Worm (Caenorhabditis elegans) whole organism, L1 larva: ENCODE measurements around the gene F15A4.5.

Experiments used
- C34B4.2 ChIP-seq: sonication (generic microtip); optimal IDR thresholded peaks from 2 replicates; lab custom pipeline; 2017; ENCODE audit warnings: mild to moderate bottlenecking, missing genetic modification characterization, missing compliant biosample characterization
- aha-1 ChIP-seq: fragments of 150-350 bp; optimal IDR thresholded peaks from 2 replicates; lab custom pipeline; 2014; ENCODE audit warnings: missing biosample characterization, missing genetic modification characterization
- blmp-1 ChIP-seq: fragments of 150-350 bp; optimal IDR thresholded peaks from 2 replicates; lab custom pipeline; 2014; ENCODE audit warnings: missing biosample characterization, missing genetic modification characterization
- ceh-90 ChIP-seq: sonication (generic microtip); optimal IDR thresholded peaks from 2 replicates; lab custom pipeline; 2016; ENCODE audit warnings: missing genetic modification characterization, missing compliant biosample characterization
- dsc-1 ChIP-seq: sonication (generic microtip); optimal IDR thresholded peaks from 2 replicates; lab custom pipeline; 2016; ENCODE audit warnings: mild to moderate bottlenecking, missing genetic modification characterization, missing compliant biosample characterization
- efl-3 ChIP-seq: fragments of 200-800 bp; sonication (Bioruptor generic); optimal IDR thresholded peaks from 2 replicates; lab custom pipeline; 2018; ENCODE audit warnings: mild to moderate bottlenecking, missing genetic modification characterization, missing compliant biosample characterization
- egl-13 ChIP-seq: sonication (generic microtip); optimal IDR thresholded peaks from 2 replicates; lab custom pipeline; 2016; ENCODE audit warnings: missing genotype, missing genetic modification reagents, missing genetic modification characterization, missing compliant biosample characterization
- ets-5 ChIP-seq: fragments of 200-800 bp; sonication (Bioruptor generic); IDR thresholded peaks from 2 replicates; pipeline ENCODE4 v1.3.6; 2022; ENCODE audit warnings: missing genetic modification characterization, missing compliant biosample characterization
- fkh-8 ChIP-seq: sonication (generic microtip); optimal IDR thresholded peaks from 2 replicates; lab custom pipeline; 2016; ENCODE audit warnings: mild to moderate bottlenecking, missing genetic modification characterization, missing compliant biosample characterization
- grh-1 ChIP-seq: fragments of 200-800 bp; sonication (Bioruptor generic); IDR thresholded peaks from 2 replicates; pipeline ENCODE4 v1.3.6; 2022; ENCODE audit warnings: missing genetic modification reagents, missing genetic modification characterization, missing compliant biosample characterization
- hlh-17 ChIP-seq: fragments of 200-800 bp; sonication (Bioruptor generic); optimal IDR thresholded peaks from 2 replicates; lab custom pipeline; 2018; ENCODE audit warnings: missing genetic modification characterization, mild to moderate bottlenecking, missing compliant biosample characterization, moderate library complexity, borderline replicate concordance
- hlh-4 ChIP-seq: sonication (generic microtip); optimal IDR thresholded peaks from 2 replicates; lab custom pipeline; 2016; ENCODE audit warnings: mild to moderate bottlenecking, missing genetic modification characterization, missing compliant biosample characterization
- hpl-2 ChIP-seq: fragments of 150-350 bp; optimal IDR thresholded peaks from 2 replicates; lab custom pipeline; 2014; ENCODE audit warnings: missing biosample characterization, missing genetic modification reagents, missing genetic modification characterization
- isw-1 ChIP-seq: fragments of 200-800 bp; sonication (Bioruptor generic); IDR thresholded peaks from 2 replicates; pipeline ENCODE4 v1.3.6; 2022; ENCODE audit warnings: missing genetic modification characterization, missing compliant biosample characterization
- lin-14 ChIP-seq: fragments of 200-800 bp; sonication (Bioruptor generic); optimal IDR thresholded peaks from 2 replicates; lab custom pipeline; 2018; ENCODE audit warnings: mild to moderate bottlenecking, missing genetic modification characterization, moderate library complexity, missing compliant biosample characterization
- lir-3 ChIP-seq: sonication (generic microtip); optimal IDR thresholded peaks from 2 replicates; lab custom pipeline; 2016; ENCODE audit warnings: mild to moderate bottlenecking, missing genetic modification characterization, moderate library complexity, missing compliant biosample characterization; ENCODE audit not compliant: poor library complexity
- mab-9 ChIP-seq: fragments of 200-800 bp; sonication (Bioruptor generic); IDR thresholded peaks from 2 replicates; pipeline ENCODE4 v1.3.6; 2022; ENCODE audit warnings: missing genetic modification reagents, missing genetic modification characterization, missing compliant biosample characterization
- mep-1 ChIP-seq: fragments of 150-350 bp; optimal IDR thresholded peaks from 2 replicates; lab custom pipeline; 2014; ENCODE audit warnings: missing biosample characterization, missing genetic modification characterization
- nhr-11 ChIP-seq: fragments of 150-350 bp; optimal IDR thresholded peaks from 2 replicates; lab custom pipeline; 2014; ENCODE audit warnings: missing biosample characterization, missing genetic modification characterization
- nhr-12 ChIP-seq: sonication (generic microtip); optimal IDR thresholded peaks from 2 replicates; lab custom pipeline; 2017; ENCODE audit warnings: missing biosample characterization, missing genetic modification characterization
- nhr-47 ChIP-seq: sonication (generic microtip); optimal IDR thresholded peaks from 2 replicates; lab custom pipeline; 2016; ENCODE audit warnings: mild to moderate bottlenecking, missing genetic modification characterization, moderate library complexity, missing compliant biosample characterization
- nhr-76 ChIP-seq: sonication (generic microtip); optimal IDR thresholded peaks from 2 replicates; lab custom pipeline; 2017; ENCODE audit warnings: missing biosample characterization, missing genetic modification characterization
- nhr-77 ChIP-seq: fragments of 150-350 bp; optimal IDR thresholded peaks from 2 replicates; lab custom pipeline; 2014; ENCODE audit warnings: missing biosample characterization, missing genetic modification characterization
- nhr-85 ChIP-seq: sonication (generic microtip); peaks from one replicate; lab custom pipeline; 2016; ENCODE audit warnings: missing genetic modification characterization, inconsistent platforms, missing compliant biosample characterization
- pax-3 ChIP-seq: fragments of 200-800 bp; sonication (Bioruptor generic); optimal IDR thresholded peaks from 2 replicates; lab custom pipeline; 2018; ENCODE audit warnings: mild to moderate bottlenecking, missing genetic modification characterization, moderate library complexity, missing compliant biosample characterization
- rnt-1 ChIP-seq: sonication (generic microtip); optimal IDR thresholded peaks from 2 replicates; lab custom pipeline; 2016; ENCODE audit warnings: mild to moderate bottlenecking, missing genetic modification characterization, moderate library complexity, missing compliant biosample characterization
- snpc-4 ChIP-seq: fragments of 150-350 bp; optimal IDR thresholded peaks from 2 replicates; lab custom pipeline; 2014; ENCODE audit warnings: missing biosample characterization, missing genetic modification characterization
- sox-4 ChIP-seq: sonication (generic microtip); optimal IDR thresholded peaks from 2 replicates; lab custom pipeline; 2016; ENCODE audit warnings: missing genetic modification characterization, missing compliant biosample characterization
- sptf-1 ChIP-seq: fragments of 150-350 bp; optimal IDR thresholded peaks from 2 replicates; lab custom pipeline; 2014; ENCODE audit warnings: missing biosample characterization, missing genetic modification characterization
- swsn-7 ChIP-seq: sonication (generic microtip); optimal IDR thresholded peaks from 2 replicates; lab custom pipeline; 2016; ENCODE audit warnings: missing genetic modification characterization, missing compliant biosample characterization
- tbx-2 ChIP-seq: sonication (generic microtip); optimal IDR thresholded peaks from 2 replicates; lab custom pipeline; 2016; ENCODE audit warnings: missing genetic modification characterization, missing compliant biosample characterization
- unc-130 ChIP-seq: fragments of 150-350 bp; optimal IDR thresholded peaks from 2 replicates; lab custom pipeline; 2017; ENCODE audit warnings: missing biosample characterization, missing genetic modification characterization, inconsistent platforms
- unc-30 ChIP-seq: sonication (generic microtip); optimal IDR thresholded peaks from 2 replicates; lab custom pipeline; 2017; ENCODE audit warnings: missing biosample characterization, missing genetic modification characterization
- unc-62 ChIP-seq: fragments of 150-350 bp; optimal IDR thresholded peaks from 2 replicates; lab custom pipeline; 2014; ENCODE audit warnings: missing biosample characterization, missing genetic modification reagents, missing genetic modification characterization
- unc-98 ChIP-seq: fragments of 200-800 bp; sonication (Bioruptor generic); IDR thresholded peaks from 2 replicates; pipeline ENCODE4 v1.3.6; 2022; ENCODE audit warnings: missing genetic modification characterization, missing compliant biosample characterization
- vab-15 ChIP-seq: sonication (generic microtip); optimal IDR thresholded peaks from 2 replicates; lab custom pipeline; 2017; ENCODE audit warnings: missing genotype, mild to moderate bottlenecking, missing genetic modification characterization, missing compliant biosample characterization
- ztf-11 ChIP-seq, 2 experiments: sonication (generic microtip); optimal IDR thresholded peaks; 2 replicates each; lab custom pipeline; 2016 to 2017; ENCODE audit warnings: missing genetic modification characterization in 2 of 2, missing biosample characterization in 1 of 2, missing compliant biosample characterization in 1 of 2

Gene F15A4.5

DNA sequence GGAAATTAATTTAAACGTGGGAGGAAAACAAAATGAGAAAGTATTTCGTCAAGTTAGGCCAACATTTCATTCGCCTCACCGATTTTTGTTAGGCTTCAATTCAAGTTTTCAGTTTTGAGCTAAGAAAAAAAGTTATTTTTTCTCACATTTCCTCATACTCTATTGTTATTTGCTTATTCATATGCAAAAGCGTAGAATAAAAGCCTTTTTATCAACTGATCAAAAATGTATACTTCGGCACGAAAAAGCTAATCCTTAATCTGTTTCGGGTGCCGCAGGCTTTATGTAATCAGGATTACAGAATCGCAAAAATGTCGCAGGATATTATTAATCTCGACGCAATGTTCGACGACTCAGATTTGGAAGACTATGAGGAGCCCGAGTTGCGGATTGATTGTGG lies 18.9 kb upstream of the F15A4.5 start, which contains the start of gene T21B4.15:
T21B4.15 (plus strand) TSS at position 301 of the 400 bp plus-strand sequence.
- no peak for TF ChIP-seq sptf-1 (tag; lab: Kevin White, UChicago)
- no peak for TF ChIP-seq tbx-2
- TF ChIP-seq isw-1 (GFP tag; lab: Robert Waterston, UW) = no peak
- peak; percentile 53 for TF ChIP-seq dsc-1 (tag; lab: Kevin White, UChicago)
- TF ChIP-seq hlh-17 = no peak
- TF ChIP-seq unc-130 (tag; lab: Kevin White, UChicago) = no peak
- TF ChIP-seq lin-14 (GFP tag; lab: Kevin White, UChicago) = peak; percentile 25
- TF ChIP-seq hlh-4 = no peak
- TF ChIP-seq mab-9 = no peak

ce11 chrII:12488810-12489209 lies 17.8 kb upstream of the F15A4.5 start:
- no peak for TF ChIP-seq efl-3
- TF ChIP-seq pax-3 (tag; lab: Kevin White, UChicago) = peak; percentile 60
- no peak for TF ChIP-seq snpc-4
- TF ChIP-seq nhr-77 (tag; lab: Kevin White, UChicago) = no peak
- TF ChIP-seq C34B4.2 (tag; lab: Kevin White, UChicago) = no peak
- no peak for TF ChIP-seq nhr-12 (tag; lab: Kevin White, UChicago)
- TF ChIP-seq sox-4 (tag; lab: Kevin White, UChicago) = peak; percentile 52
- TF ChIP-seq swsn-7 (tag; lab: Kevin White, UChicago) = no peak
- no peak for TF ChIP-seq lir-3 (tag; lab: Kevin White, UChicago)
- no peak for TF ChIP-seq hpl-2
- TF ChIP-seq hlh-4 = no peak
- peak; percentile 90 for TF ChIP-seq dsc-1 (tag; lab: Kevin White, UChicago)
- no peak for TF ChIP-seq nhr-11 (tag; lab: Kevin White, UChicago)
- TF ChIP-seq grh-1 = no peak
- no peak for TF ChIP-seq nhr-47 (tag; lab: Kevin White, UChicago)
- peak; percentile 77 for TF ChIP-seq fkh-8 (tag; lab: Kevin White, UChicago)

ce11 chrII:12485060-12485459 lies 14.0 kb upstream of the F15A4.5 start, which contains the start of gene F15A4.10:
TSS of gene F15A4.10 (minus strand) at chrII:12485160.
- TF ChIP-seq mep-1 (tag; lab: Kevin White, UChicago) = no peak
- TF ChIP-seq nhr-11 (tag; lab: Kevin White, UChicago) = no peak
- TF ChIP-seq nhr-85 = peak; percentile 29
- TF ChIP-seq vab-15 (tag; lab: Kevin White, UChicago) = no peak
- TF ChIP-seq ceh-90 (tag; lab: Kevin White, UChicago) = no peak
- TF ChIP-seq egl-13 (tag; lab: Kevin White, UChicago) = no peak
- TF ChIP-seq, all 84 proteins: peak for 1

DNA sequence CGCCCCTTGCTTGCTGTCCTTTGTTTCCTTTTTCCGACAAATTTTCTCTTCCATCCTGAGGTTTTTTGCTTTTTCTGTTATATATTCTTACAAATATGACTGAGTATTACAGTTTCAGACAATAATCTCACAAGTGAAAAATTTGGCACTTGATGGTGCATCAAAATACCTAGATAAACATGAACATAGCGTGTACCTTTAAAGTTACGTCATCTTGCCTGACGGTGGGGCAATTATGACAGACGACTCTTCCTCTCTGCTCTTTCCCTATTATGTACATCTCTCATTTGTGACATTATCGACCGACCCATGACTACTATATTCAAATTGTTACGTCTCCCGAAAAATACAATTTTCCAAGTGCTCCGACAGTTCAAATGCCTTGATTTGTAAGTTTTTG lies 11.6 kb upstream of the F15A4.5 start, which contains the start of gene fbxb-102:
fbxb-102 (plus strand) TSS at position 301 of the 400 bp plus-strand sequence.
- TF ChIP-seq nhr-76 (tag; lab: Kevin White, UChicago) (no peak), unc-62 (GFP tag; lab: Kevin White, UChicago) (no peak), rnt-1 (no peak), ztf-11 (tag; optimal IDR thresholded peaks at IDR 0.05; lab: Kevin White, UChicago) (no peak), fkh-8 (tag; lab: Kevin White, UChicago) (no peak), blmp-1 (tag; lab: Kevin White, UChicago) (no peak), ceh-90 (tag; lab: Kevin White, UChicago) (no peak), grh-1 (no peak), ets-5 (GFP tag; lab: Robert Waterston, UW) (no peak), unc-98 (no peak), aha-1 (tag; lab: Kevin White, UChicago) (no peak), vab-15 (tag; lab: Kevin White, UChicago) (no peak), unc-30 (tag; lab: Kevin White, UChicago) (no peak)
